Worm (Caenorhabditis elegans) whole organism, L4 larva: ENCODE data around the gene srr-3.

Source experiments
- F26F4.8 ChIP-seq: fragments of 200-800 bp; sonication (Bioruptor generic); conservative IDR thresholded peaks from 2 replicates; pipeline ENCODE4 v1.3.6; 2022; ENCODE audit warnings: missing genetic modification characterization, missing compliant biosample characterization
- dmd-8 ChIP-seq: fragments of 200-800 bp; sonication (Bioruptor generic); IDR thresholded peaks from 2 replicates; pipeline ENCODE4 v1.3.6; 2022; ENCODE audit warnings: missing genetic modification characterization, missing compliant biosample characterization

DNA sequence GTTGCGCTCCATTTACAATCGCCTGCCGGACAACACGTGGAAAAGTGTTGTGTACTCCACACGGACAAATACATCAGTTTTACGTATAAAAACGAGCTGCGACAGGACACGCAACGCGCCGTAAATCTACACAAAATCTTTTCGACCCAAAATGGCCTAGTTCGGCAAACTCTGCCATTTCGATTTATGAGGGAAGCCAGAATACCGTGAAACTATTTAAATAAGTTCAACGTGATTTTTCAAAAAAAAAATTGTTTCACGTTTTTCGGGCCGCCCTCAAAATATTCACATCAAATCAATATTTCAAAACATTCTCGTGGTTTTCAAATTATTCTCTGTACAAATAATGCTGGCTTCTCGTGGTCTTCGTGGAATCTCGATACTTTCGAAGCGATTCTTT lies 18.3 kb upstream of the srr-3 start, which contains the start of gene F36D3.8:
- TF ChIP-seq dmd-8 (GFP tag; lab: Robert Waterston, UW) = no peak
- TF ChIP-seq F26F4.8 = no peak
